Fruit fly (Drosophila melanogaster): ENCODE results near the gene CG17906.

DNA sequence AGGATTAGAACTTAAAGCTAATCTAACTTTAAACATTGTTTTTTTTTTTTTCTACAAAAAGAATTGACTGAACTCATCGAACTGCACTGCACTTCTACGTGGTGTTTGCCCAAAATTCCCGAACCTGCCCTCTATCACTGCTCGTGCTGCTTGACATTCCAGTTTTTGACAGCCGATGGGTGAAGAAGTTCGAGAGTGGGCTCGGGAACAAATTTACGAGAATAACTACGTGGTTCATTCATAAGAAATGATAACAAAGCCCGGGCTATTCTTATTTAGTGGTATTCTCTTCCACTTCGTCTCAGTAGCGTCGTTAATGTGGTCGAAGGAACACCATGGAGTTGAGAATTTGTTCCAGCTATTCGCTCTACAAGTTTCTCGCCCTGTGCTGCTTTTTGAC is 27.0 kb upstream of the CG17906 start, which contains the start of gene CG18088:
- TF ChIP-seq D1 (tag; optimal IDR thresholded peaks at IDR 0.05) (no peak), gl (tag; optimal IDR thresholded peaks at IDR 0.05) (no peak), Pif1A (GFP tag; optimal IDR thresholded peaks at IDR 0.05) (no peak), CG14655 (GFP tag; optimal IDR thresholded peaks at IDR 0.05) (no peak)
